In the genomic region with DNA sequence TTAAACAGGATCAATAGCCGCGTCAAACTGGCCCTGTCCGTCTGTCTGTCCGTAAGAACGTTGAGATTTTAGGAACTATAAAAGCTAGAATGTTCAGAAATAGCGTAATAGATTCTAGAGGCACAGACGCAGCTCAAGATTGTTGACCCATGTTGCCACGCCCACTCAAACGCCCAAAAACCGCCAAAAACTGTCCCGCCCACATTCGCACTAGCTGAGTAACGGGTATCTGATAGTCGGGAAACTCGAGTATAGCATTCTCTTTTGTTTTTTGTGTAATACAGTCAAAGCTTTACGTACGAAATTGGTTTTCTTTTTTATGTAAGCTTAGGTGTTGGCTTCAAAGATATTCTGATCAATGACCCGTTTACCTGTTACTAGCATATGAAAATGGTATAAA, we compare ENCODE assay signal across 2 fruit fly cellular contexts.
TF ChIP-seq lines count a peak whose summit lies in the region.

No protein-coding gene starts in this region.

- TF ChIP-seq CTCF in whole organism, embryonic (GFP tag; optimal IDR thresholded peaks at IDR 0.05; lab: Kevin White, UChicago): no peak

TF ChIP-seq in whole organism, embryonic, 481 proteins besides CTCF, POLR2A, EP300 and RAD21:
- no peak for TF ChIP-seq CG12299 (tag; optimal IDR thresholded peaks at IDR 0.05; lab: Kevin White, UChicago)
- TF ChIP-seq Deaf1 (tag; optimal IDR thresholded peaks at IDR 0.05; lab: Kevin White, UChicago): no peak
- 0 out of 2 replicates have a peak, but pooled peaks have one; percentile 7 for TF ChIP-seq amos (GFP tag; IDR thresholded peaks at IDR 0.05; lab: Robert Waterston, UW; ENCODE audit: partially characterized antibody)
- TF ChIP-seq HLH4C (GFP tag; IDR thresholded peaks at IDR 0.05; lab: Robert Waterston, UW; ENCODE audit: partially characterized antibody): peak; percentile 51; the same call in 2 of the 3 replicates
- TF ChIP-seq nerfin-1 (tag; optimal IDR thresholded peaks at IDR 0.05; lab: Kevin White, UChicago): no peak
- TF ChIP-seq CG7963 (GFP tag; IDR thresholded peaks at IDR 0.05; lab: Robert Waterston, UW; ENCODE audit: partially characterized antibody): peak; percentile 57; the same call in 1 of the 3 replicates
- no peak for TF ChIP-seq cas (GFP tag; IDR thresholded peaks at IDR 0.05; lab: Robert Waterston, UW)
- TF ChIP-seq CG14860 (GFP tag; IDR thresholded peaks at IDR 0.05; lab: Robert Waterston, UW; ENCODE audit: partially characterized antibody): peak; percentile 36; the same call in 1 of the 3 replicates
- TF ChIP-seq ci (GFP tag; IDR thresholded peaks at IDR 0.05; lab: Robert Waterston, UW): no peak
- TF ChIP-seq cato (GFP tag; optimal IDR thresholded peaks at IDR 0.05; lab: Kevin White, UChicago; ENCODE audit: borderline replicate concordance): no peak
- no peak for TF ChIP-seq CG6654 (GFP tag; optimal IDR thresholded peaks at IDR 0.05; lab: Kevin White, UChicago)
- no peak for TF ChIP-seq Eip74EF (GFP tag; optimal IDR thresholded peaks at IDR 0.05; lab: Kevin White, UChicago)
- no peak for TF ChIP-seq toy (GFP tag; IDR thresholded peaks at IDR 0.05; lab: Robert Waterston, UW)
- no peak for TF ChIP-seq dan (GFP tag; IDR thresholded peaks at IDR 0.05; lab: Robert Waterston, UW)
- no peak for TF ChIP-seq pfk (GFP tag; optimal IDR thresholded peaks at IDR 0.05; lab: Kevin White, UChicago)
- no peak for TF ChIP-seq ERR (GFP tag; optimal IDR thresholded peaks at IDR 0.05; lab: Kevin White, UChicago)
- peak; percentile 23; the same call in 1 of the 2 replicates for TF ChIP-seq nerfin-2 (GFP tag; IDR thresholded peaks at IDR 0.05; lab: Robert Waterston, UW; ENCODE audit: partially characterized antibody)
- TF ChIP-seq CG34224 (GFP tag; IDR thresholded peaks at IDR 0.05; lab: Robert Waterston, UW; ENCODE audit: partially characterized antibody): no peak
- no peak for TF ChIP-seq Sry-δ (GFP tag; optimal IDR thresholded peaks at IDR 0.05; lab: Kevin White, UChicago)
- TF ChIP-seq h (optimal IDR thresholded peaks at IDR 0.05; lab: Kevin White, UChicago): no peak
- no peak for TF ChIP-seq CG18262 (tag; optimal IDR thresholded peaks at IDR 0.05; lab: Kevin White, UChicago)
- no peak for TF ChIP-seq CG10431 (GFP tag; optimal IDR thresholded peaks at IDR 0.05; lab: Kevin White, UChicago)
- TF ChIP-seq Oli (tag; optimal IDR thresholded peaks at IDR 0.05; lab: Kevin White, UChicago): no peak
- peak; percentile 57 for TF ChIP-seq CG16813 (GFP tag; IDR thresholded peaks at IDR 0.05; lab: Robert Waterston, UW; ENCODE audit: partially characterized antibody)

TF ChIP-seq in whole organism, wandering third instar larva, 38 proteins besides CTCF, POLR2A, EP300 and RAD21:
- TF ChIP-seq Dfd (GFP tag; optimal IDR thresholded peaks at IDR 0.05; lab: Kevin White, UChicago) (peak; percentile 45), CG9705 (GFP tag; optimal IDR thresholded peaks at IDR 0.05; lab: Kevin White, UChicago) (no peak), Vsx2 (GFP tag; optimal IDR thresholded peaks at IDR 0.05; lab: Kevin White, UChicago; ENCODE audit: partially characterized antibody) (no peak), usp (GFP tag; optimal IDR thresholded peaks at IDR 0.05; lab: Kevin White, UChicago) (no peak)
TF ChIP-seq in whole organism, wandering third instar larva: peak in this region for 1.
